Worm (Caenorhabditis elegans) whole organism, L2 larva: ENCODE measurements around the gene srw-72.

Source experiments
- ama-1 ChIP-seq: fragments of 150-350 bp; optimal IDR thresholded peaks from 2 replicates; lab custom pipeline; 2018; ENCODE audit warnings: inconsistent platforms
- egl-27 ChIP-seq: sonication (generic microtip); optimal IDR thresholded peaks from 3 replicates; lab custom pipeline; 2017; ENCODE audit warnings: missing biosample characterization, missing genetic modification reagents, missing genetic modification characterization
- elt-3 ChIP-seq: sonication (generic microtip); optimal IDR thresholded peaks from 2 replicates; lab custom pipeline; 2017; ENCODE audit warnings: missing biosample characterization, missing genetic modification characterization
- lin-11 ChIP-seq: fragments of 150-350 bp; sonication (generic microtip); optimal IDR thresholded peaks from 2 replicates; lab custom pipeline; 2014; ENCODE audit warnings: missing biosample characterization, missing genetic modification characterization, inconsistent platforms, mixed read lengths
- lin-13 ChIP-seq: fragments of 150-350 bp; optimal IDR thresholded peaks from 2 replicates; lab custom pipeline; 2014; ENCODE audit warnings: missing biosample characterization, missing genetic modification reagents, missing genetic modification characterization
- nhr-10 ChIP-seq: sonication (generic microtip); optimal IDR thresholded peaks from 2 replicates; lab custom pipeline; 2017; ENCODE audit warnings: missing biosample characterization, missing genetic modification characterization
- nhr-11 ChIP-seq: fragments of 150-350 bp; optimal IDR thresholded peaks from 2 replicates; lab custom pipeline; 2014; ENCODE audit warnings: missing biosample characterization, missing genetic modification characterization
- nhr-77 ChIP-seq: fragments of 150-350 bp; optimal IDR thresholded peaks from 2 replicates; lab custom pipeline; 2014; ENCODE audit warnings: missing biosample characterization, missing genetic modification characterization
- peb-1 ChIP-seq: fragments of 150-350 bp; optimal IDR thresholded peaks from 2 replicates; lab custom pipeline; 2014; ENCODE audit warnings: missing biosample characterization, missing genetic modification characterization
- snpc-4 ChIP-seq: fragments of 150-350 bp; optimal IDR thresholded peaks from 2 replicates; lab custom pipeline; 2014; ENCODE audit warnings: missing biosample characterization, missing genetic modification characterization
- unc-39 ChIP-seq: fragments of 150-350 bp; optimal IDR thresholded peaks from 2 replicates; lab custom pipeline; 2014; ENCODE audit warnings: missing biosample characterization, missing genetic modification characterization
- unc-62 ChIP-seq: fragments of 150-350 bp; optimal IDR thresholded peaks from 2 replicates; lab custom pipeline; 2014; ENCODE audit warnings: missing biosample characterization, missing genetic modification reagents, missing genetic modification characterization
- ztf-4 ChIP-seq: fragments of 150-350 bp; optimal IDR thresholded peaks from 2 replicates; lab custom pipeline; 2014; ENCODE audit warnings: missing biosample characterization, missing genetic modification characterization

- TF ChIP-seq ztf-4 (no peak), egl-27 (tag; lab: Kevin White, UChicago) (no peak), ama-1 (lab: Kevin White, UChicago) (no peak), peb-1 (no peak), lin-13 (GFP tag; lab: Kevin White, UChicago) (no peak), unc-39 (no peak), snpc-4 (tag; lab: Kevin White, UChicago) (no peak), nhr-11 (tag; lab: Kevin White, UChicago) (no peak), unc-62 (GFP tag; lab: Kevin White, UChicago) (no peak), nhr-77 (no peak), nhr-10 (tag; lab: Kevin White, UChicago) (no peak), elt-3 (tag; lab: Kevin White, UChicago) (no peak), lin-11 (tag; lab: Kevin White, UChicago) (no peak)
Observed at ce11 chrV:17485078-17485477, 18.2 kb downstream of the srw-72 start, which contains the start of gene srh-111.
